Fruit fly (Drosophila melanogaster): ENCODE measurements around the gene Galk.

The Galk gene

dm6 chr3L:8950955-8951354, 34.9 kb downstream of the Galk start (continued):
- TF ChIP-seq CG8924 (tag; optimal IDR thresholded peaks at IDR 0.05) (peak; percentile 73), lmd (GFP tag; IDR thresholded peaks at IDR 0.05) (peak; percentile 28; the same call in 1 of the 2 replicates), Eip74EF (GFP tag; optimal IDR thresholded peaks at IDR 0.05) (peak in 1 of 2 experiments; percentile 13), CG13894 (tag; optimal IDR thresholded peaks at IDR 0.05) (peak; percentile 57), row (GFP tag; IDR thresholded peaks at IDR 0.05) (peak; percentile 51; the same call in 2 of the 3 replicates), oc (tag; optimal IDR thresholded peaks at IDR 0.05) (no peak), eyg (GFP tag; optimal IDR thresholded peaks at IDR 0.05) (no peak), CG17359 (tag; optimal IDR thresholded peaks at IDR 0.05) (peak; percentile 59), fd96Cb (tag; optimal IDR thresholded peaks at IDR 0.05) (peak; percentile 66), nmo (GFP tag; optimal IDR thresholded peaks at IDR 0.05) (peak; percentile 77), gem (tag; optimal IDR thresholded peaks at IDR 0.05) (peak; percentile 76), az2 (GFP tag; optimal IDR thresholded peaks at IDR 0.05) (peak; percentile 45), Hr51 (GFP tag; optimal IDR thresholded peaks at IDR 0.05) (peak in 1 of 2 experiments; percentile 74), Atf-2 (GFP tag; optimal IDR thresholded peaks at IDR 0.05) (no peak), Hmr (GFP tag; optimal IDR thresholded peaks at IDR 0.05) (peak; percentile 56), gcm2 (GFP tag; optimal IDR thresholded peaks at IDR 0.05) (no peak), CG15269 (tag; optimal IDR thresholded peaks at IDR 0.05) (peak; percentile 70), zf30C (GFP tag; optimal IDR thresholded peaks at IDR 0.05) (peak; percentile 13), dm (GFP tag; optimal IDR thresholded peaks at IDR 0.05) (no peak), CG14710 (tag; optimal IDR thresholded peaks at IDR 0.05) (peak; percentile 61), Fer1 (GFP tag; optimal IDR thresholded peaks at IDR 0.05) (peak; percentile 9), Sox102F (GFP tag; optimal IDR thresholded peaks at IDR 0.05) (peak; percentile 78), CG17361 (GFP tag; IDR thresholded peaks at IDR 0.05) (peak; percentile 83), bsh (GFP tag; optimal IDR thresholded peaks at IDR 0.05) (peak in 1 of 2 experiments; percentile 62), CG1024 (GFP tag; IDR thresholded peaks at IDR 0.05) (no peak), CG10462 (GFP tag; optimal IDR thresholded peaks at IDR 0.05) (peak; percentile 25), H15 (GFP tag; IDR thresholded peaks at IDR 0.05) (no peak), Six4 (GFP tag; optimal IDR thresholded peaks at IDR 0.05) (peak; percentile 12), CG32767 (GFP tag; IDR thresholded peaks at IDR 0.05) (no peak), E2f1 (GFP tag; IDR thresholded peaks at IDR 0.05) (peak; percentile 58; the same call in 1 of the 2 replicates), Ssrp (tag; optimal IDR thresholded peaks at IDR 0.05) (peak; percentile 67), CG7839 (tag; optimal IDR thresholded peaks at IDR 0.05) (peak; percentile 68), sd (tag; optimal IDR thresholded peaks at IDR 0.05) (peak; percentile 2), sens (GFP tag) (peak; percentile 25), ATbp (GFP tag; optimal IDR thresholded peaks at IDR 0.05) (peak; percentile 34), CG14014 (GFP tag; IDR thresholded peaks at IDR 0.05) (0 out of 2 replicates have a peak, but pooled peaks have one; percentile 26), Abd-B (GFP tag; optimal IDR thresholded peaks at IDR 0.05) (peak; percentile 19), Nf-YC (tag; optimal IDR thresholded peaks at IDR 0.05) (peak; percentile 7), unpg (GFP tag; optimal IDR thresholded peaks at IDR 0.05) (peak; percentile 51), CG9817 (tag; optimal IDR thresholded peaks at IDR 0.05) (peak; percentile 7), CG12659 (GFP tag; optimal IDR thresholded peaks at IDR 0.05) (peak; percentile 47), Hand (GFP tag; optimal IDR thresholded peaks at IDR 0.05) (no peak), pzg (GFP tag; optimal IDR thresholded peaks at IDR 0.05) (no peak), CG11504 (tag; optimal IDR thresholded peaks at IDR 0.05) (peak; percentile 81), CG7987 (GFP tag; optimal IDR thresholded peaks at IDR 0.05) (no peak), sens-2 (GFP tag; IDR thresholded peaks at IDR 0.05) (no peak), ftz-f1 (GFP tag; optimal IDR thresholded peaks at IDR 0.05) (no peak), CG12391 (tag; optimal IDR thresholded peaks at IDR 0.05) (peak; percentile 68), CG4424 (GFP tag; optimal IDR thresholded peaks at IDR 0.05) (peak; percentile 36)
